Fruit fly (Drosophila melanogaster): ENCODE results near the gene CG8086.

Gene CG8086

DNA sequence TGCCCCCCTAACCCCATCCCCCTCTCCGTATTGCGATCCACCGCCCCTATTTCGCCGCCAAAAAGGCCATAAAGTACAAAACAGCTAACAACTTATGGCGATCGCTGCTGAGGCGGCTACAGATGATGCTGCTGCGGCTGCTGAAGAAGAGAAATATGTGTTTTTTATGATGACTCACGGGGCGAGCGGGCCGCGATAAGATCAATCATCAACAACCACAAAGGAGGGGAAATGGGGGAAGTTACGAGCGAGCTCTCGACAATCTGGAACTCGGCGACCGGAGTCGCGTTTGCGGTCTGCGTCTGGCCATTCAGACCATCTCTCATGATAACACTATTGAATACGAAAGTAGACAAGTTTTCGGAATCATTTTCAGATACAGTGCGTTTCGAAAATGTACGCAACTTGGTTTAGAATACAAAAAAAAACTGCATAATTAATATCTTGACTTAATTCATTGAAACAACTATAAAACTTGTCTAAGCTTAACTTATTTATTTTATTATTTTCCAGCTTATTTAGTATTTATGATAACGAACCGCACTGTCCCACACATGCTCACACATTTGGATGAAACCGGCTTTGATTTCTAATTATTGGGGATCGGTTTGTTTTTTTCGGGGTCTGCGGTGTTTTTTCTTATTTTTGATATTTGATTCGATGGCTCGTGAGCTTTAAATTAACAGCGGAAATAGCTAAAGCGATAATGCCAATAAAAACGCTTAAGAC lies 35.0 kb upstream of the CG8086 start (continued):
- TF ChIP-seq Camta (GFP tag; optimal IDR thresholded peaks at IDR 0.05) (peak; percentile 92), ase (GFP tag; IDR thresholded peaks at IDR 0.05) (peak; percentile 95), gt (GFP tag; IDR thresholded peaks at IDR 0.05) (peak; percentile 83), tll (GFP tag; optimal IDR thresholded peaks at IDR 0.05) (peak in 1 of 2 experiments; percentile 36), CG2199 (GFP tag; IDR thresholded peaks at IDR 0.05) (peak; percentile 98), org-1 (GFP tag; optimal IDR thresholded peaks at IDR 0.05) (peak; percentile 95), CG8089 (GFP tag; optimal IDR thresholded peaks at IDR 0.05) (peak; percentile 85), corto (GFP tag; optimal IDR thresholded peaks at IDR 0.05) (peak; percentile 27), Mad (GFP tag; optimal IDR thresholded peaks at IDR 0.05) (peak; percentile 90), rib (GFP tag; IDR thresholded peaks at IDR 0.05) (peak; percentile 97), Blimp-1 (GFP tag; optimal IDR thresholded peaks at IDR 0.05) (peak; percentile 96), Sin3A (optimal IDR thresholded peaks at IDR 0.05) (no peak), CG13296 (GFP tag; optimal IDR thresholded peaks at IDR 0.05) (peak; percentile 97), CG8478 (optimal IDR thresholded peaks at IDR 0.05) (no peak), CG3847 (GFP tag; IDR thresholded peaks at IDR 0.05) (peak; percentile 96), CG15011 (GFP tag; optimal IDR thresholded peaks at IDR 0.05) (peak; percentile 90), nau (GFP tag; optimal IDR thresholded peaks at IDR 0.05) (peak; percentile 95), BtbVII (GFP tag; optimal IDR thresholded peaks at IDR 0.05) (peak; percentile 94), CG11723 (GFP tag; optimal IDR thresholded peaks at IDR 0.05) (peak; percentile 92), CG31365 (tag; optimal IDR thresholded peaks at IDR 0.05) (peak; percentile 86), CG7963 (GFP tag; IDR thresholded peaks at IDR 0.05; ENCODE audit: partially characterized antibody) (no peak), CG34376 (GFP tag; optimal IDR thresholded peaks at IDR 0.05) (peak; percentile 96), sc (optimal IDR thresholded peaks at IDR 0.05) (no peak), sc (GFP tag; optimal IDR thresholded peaks at IDR 0.05) (peak; percentile 84), CG13775 (GFP tag; optimal IDR thresholded peaks at IDR 0.05) (peak; percentile 90), CG3838 (GFP tag; optimal IDR thresholded peaks at IDR 0.05) (peak; percentile 77), chif (GFP tag; optimal IDR thresholded peaks at IDR 0.05) (peak; percentile 91 to 96), Med (GFP tag) (peak; percentile 99), CG31441 (GFP tag; IDR thresholded peaks at IDR 0.05) (peak; percentile 93), yki (optimal IDR thresholded peaks at IDR 0.05) (no peak), CG8290 (GFP tag; optimal IDR thresholded peaks at IDR 0.05) (peak; percentile 88), CG8290 (tag; optimal IDR thresholded peaks at IDR 0.05) (peak; percentile 53 to 85), Elba2 (GFP tag; optimal IDR thresholded peaks at IDR 0.05) (no peak), sisA (GFP tag; IDR thresholded peaks at IDR 0.05) (peak; percentile 95), exex (tag; optimal IDR thresholded peaks at IDR 0.05) (peak; percentile 86), crc (GFP tag; optimal IDR thresholded peaks at IDR 0.05) (peak; percentile 92), CkIIα-i1 (GFP tag; IDR thresholded peaks at IDR 0.05) (peak; percentile 84), Dref (GFP tag; IDR thresholded peaks at IDR 0.05) (no peak; the same call in 1 of the 2 replicates), CG6854 (GFP tag; optimal IDR thresholded peaks at IDR 0.05) (peak; percentile 92), vvl (GFP tag; IDR thresholded peaks at IDR 0.05) (peak; percentile 99), CG10959 (GFP tag; IDR thresholded peaks at IDR 0.05) (peak; percentile 93), CG4328 (GFP tag; optimal IDR thresholded peaks at IDR 0.05) (peak; percentile 93), CG12299 (tag; optimal IDR thresholded peaks at IDR 0.05) (peak; percentile 96), CG13424 (tag; optimal IDR thresholded peaks at IDR 0.05) (peak; percentile 97), CG16863 (GFP tag; optimal IDR thresholded peaks at IDR 0.05) (peak; percentile 94), da (GFP tag; optimal IDR thresholded peaks at IDR 0.05) (peak; percentile 81), slbo (GFP tag; IDR thresholded peaks at IDR 0.05) (peak; percentile 98), CG18011 (GFP tag; optimal IDR thresholded peaks at IDR 0.05) (peak; percentile 84), CG2678 (tag; optimal IDR thresholded peaks at IDR 0.05) (peak; percentile 99), Eip74EF (GFP tag; optimal IDR thresholded peaks at IDR 0.05) (peak in 1 of 2 experiments; percentile 96), CG31224 (GFP tag; IDR thresholded peaks at IDR 0.05) (peak; percentile 94)

All from whole organism, embryonic.